Fruit fly (Drosophila melanogaster) S2 (cell line): ENCODE results near the gene Cdc6.

Experiments
- CG8478 ChIP-seq: fragments of >200 bp; optimal IDR thresholded peaks from 2 replicates; lab custom pipeline; 2018
- CTCF ChIP-seq, 2 experiments: fragments of >200 bp; optimal IDR thresholded peaks; 2 replicates each; lab custom pipeline; 2018

- TF ChIP-seq CTCF (optimal IDR thresholded peaks at IDR 0.05; lab: Kevin White, UChicago) (no peak), CG8478 (lab: Kevin White, UChicago) (no peak)
Observed at dm6 chr3L:8656725-8657428, 23.0 kb upstream of the Cdc6 start.
